Fruit fly (Drosophila melanogaster) whole organism, embryonic: ENCODE measurements around the gene Atg5.

ENCODE experiments used
- Antp ChIP-seq: fragments of 200-800 bp; sonication (Bioruptor generic); optimal IDR thresholded peaks from 3 replicates; lab custom pipeline; 2016; ENCODE audit warnings: missing biosample characterization, missing genetic modification characterization
- Atf-2 ChIP-seq: fragments of 200-800 bp; sonication (Bioruptor generic); optimal IDR thresholded peaks from 2 replicates; lab custom pipeline; 2016; ENCODE audit warnings: missing biosample characterization, missing genetic modification characterization
- Atf3 ChIP-seq: fragments of 200-800 bp; sonication (Bioruptor generic); optimal IDR thresholded peaks from 3 replicates; lab custom pipeline; 2016; ENCODE audit warnings: missing biosample characterization, missing genetic modification characterization
- Awh ChIP-seq: fragments of 200-800 bp; sonication (Bioruptor generic); IDR thresholded peaks from 2 replicates; pipeline ENCODE4, ENCODE4 v1.3.6; 2022; ENCODE audit warnings: missing biosample characterization, missing genetic modification characterization
- CG10209 ChIP-seq: fragments of 200-800 bp; sonication (Bioruptor generic); optimal IDR thresholded peaks from 3 replicates; lab custom pipeline; 2017; ENCODE audit warnings: missing biosample characterization, mild to moderate bottlenecking, missing genetic modification characterization, missing genetic modification reagents
- CG12219 ChIP-seq: fragments of 200-800 bp; sonication (Bioruptor generic); optimal IDR thresholded peaks from 3 replicates; lab custom pipeline; 2018; ENCODE audit warnings: missing biosample characterization, mild to moderate bottlenecking, missing genetic modification characterization
- CG14014 ChIP-seq: fragments of 200-800 bp; sonication (Bioruptor generic); IDR thresholded peaks from 2 replicates; pipeline ENCODE4 v1.3.6; 2022; ENCODE audit warnings: missing biosample characterization, missing genetic modification characterization
- CG14667 ChIP-seq: fragments of 200-800 bp; sonication (Bioruptor generic); IDR thresholded peaks from 2 replicates; pipeline ENCODE4 v1.3.6; 2022; ENCODE audit warnings: missing biosample characterization, missing genetic modification characterization
- CG15601 ChIP-seq: fragments of 200-800 bp; sonication (Bioruptor generic); optimal IDR thresholded peaks from 3 replicates; lab custom pipeline; 2019; ENCODE audit warnings: missing biosample characterization, mild to moderate bottlenecking, missing genetic modification characterization, moderate library complexity
- CG15696 ChIP-seq: fragments of 200-800 bp; sonication (Bioruptor generic); optimal IDR thresholded peaks from 2 replicates; lab custom pipeline; 2019; ENCODE audit warnings: missing biosample characterization, mild to moderate bottlenecking, missing genetic modification characterization, moderate library complexity
- CG1602 ChIP-seq: fragments of 200-800 bp; sonication (Bioruptor generic); optimal IDR thresholded peaks from 3 replicates; lab custom pipeline; 2016; ENCODE audit warnings: missing biosample characterization, missing genetic modification characterization
- CG17359 ChIP-seq: fragments of 200-800 bp; sonication (Bioruptor generic); optimal IDR thresholded peaks from 3 replicates; lab custom pipeline; 2018; ENCODE audit warnings: missing biosample characterization, mild to moderate bottlenecking, missing genetic modification characterization, moderate library complexity
- CG17361 ChIP-seq: fragments of 200-800 bp; sonication (Bioruptor generic); IDR thresholded peaks from 3 replicates; pipeline ENCODE4 v1.3.6; 2022; ENCODE audit warnings: missing biosample characterization, missing genetic modification characterization
- CG1832 ChIP-seq: fragments of 200-800 bp; sonication (Bioruptor generic); optimal IDR thresholded peaks from 2 replicates; lab custom pipeline; 2017; ENCODE audit warnings: missing biosample characterization, mild to moderate bottlenecking, missing genetic modification characterization, inconsistent platforms
- CG31441 ChIP-seq: fragments of 200-800 bp; sonication (Bioruptor generic); IDR thresholded peaks from 2 replicates; pipeline ENCODE4 v1.3.6; 2022; ENCODE audit warnings: missing biosample characterization, missing genetic modification characterization
- CG4282 ChIP-seq: fragments of 200-800 bp; sonication (Bioruptor generic); optimal IDR thresholded peaks from 2 replicates; lab custom pipeline; 2016; ENCODE audit warnings: missing biosample characterization, missing genetic modification characterization
- CG4730 ChIP-seq: fragments of 200-800 bp; sonication (Bioruptor generic); IDR thresholded peaks from 2 replicates; pipeline ENCODE4 v1.3.6; 2022; ENCODE audit warnings: missing biosample characterization, missing genetic modification characterization
- CG7963 ChIP-seq: fragments of 200-800 bp; sonication (Bioruptor generic); IDR thresholded peaks from 3 replicates; pipeline ENCODE4 v1.3.6; 2022; ENCODE audit warnings: missing biosample characterization, missing genetic modification characterization; ENCODE audit not compliant: partially characterized antibody
- CG9817 ChIP-seq: fragments of 200-800 bp; sonication (Bioruptor generic); optimal IDR thresholded peaks from 2 replicates; lab custom pipeline; 2018; ENCODE audit warnings: missing biosample characterization, mild to moderate bottlenecking, missing genetic modification characterization, moderate library complexity
- Chrac-16 ChIP-seq: fragments of 200-800 bp; sonication (Bioruptor generic); optimal IDR thresholded peaks from 3 replicates; lab custom pipeline; 2016; ENCODE audit warnings: missing biosample characterization, missing genetic modification characterization
- D19A ChIP-seq: fragments of 200-800 bp; optimal IDR thresholded peaks from 3 replicates; lab custom pipeline; 2019; ENCODE audit warnings: missing biosample characterization, mild to moderate bottlenecking, missing genetic modification characterization, moderate library complexity
- Dad ChIP-seq: fragments of 200-800 bp; sonication (Bioruptor generic); optimal IDR thresholded peaks from 3 replicates; lab custom pipeline; 2016; ENCODE audit warnings: missing biosample characterization, missing genetic modification characterization
- HLHmδ ChIP-seq: fragments of 200-800 bp; sonication (Bioruptor generic); optimal IDR thresholded peaks from 2 replicates; lab custom pipeline; 2018; ENCODE audit warnings: missing biosample characterization, mild to moderate bottlenecking, missing genetic modification characterization, moderate library complexity
- Hmx ChIP-seq: fragments of 200-800 bp; sonication (Bioruptor generic); optimal IDR thresholded peaks from 2 replicates; lab custom pipeline; 2016; ENCODE audit warnings: missing biosample characterization, missing genetic modification characterization
- NK7.1 ChIP-seq: fragments of 200-800 bp; sonication (Bioruptor generic); optimal IDR thresholded peaks from 3 replicates; lab custom pipeline; 2016; ENCODE audit warnings: missing biosample characterization, missing genetic modification characterization
- Nf-YB ChIP-seq: fragments of 200-800 bp; sonication (Bioruptor generic); optimal IDR thresholded peaks from 3 replicates; lab custom pipeline; 2019; ENCODE audit warnings: missing biosample characterization, mild to moderate bottlenecking, missing genetic modification characterization, moderate library complexity
- Oli ChIP-seq: fragments of 200-800 bp; sonication (Bioruptor generic); optimal IDR thresholded peaks from 2 replicates; lab custom pipeline; 2018; ENCODE audit warnings: missing biosample characterization, mild to moderate bottlenecking, missing genetic modification characterization, moderate library complexity
- Six4 ChIP-seq: fragments of 200-800 bp; sonication (Bioruptor generic); optimal IDR thresholded peaks from 2 replicates; lab custom pipeline; 2016; ENCODE audit warnings: missing biosample characterization, missing genetic modification characterization
- Taf1 ChIP-seq: fragments of 200-800 bp; sonication (Bioruptor generic); IDR thresholded peaks from 2 replicates; pipeline ENCODE4 v1.3.6; 2022; ENCODE audit warnings: missing biosample characterization, missing genetic modification characterization
- abd-A ChIP-seq: fragments of 200-800 bp; sonication (Bioruptor generic); optimal IDR thresholded peaks from 3 replicates; lab custom pipeline; 2019; ENCODE audit warnings: missing biosample characterization, mild to moderate bottlenecking, missing genetic modification characterization, moderate library complexity
- al ChIP-seq: fragments of 200-800 bp; sonication (Bioruptor generic); IDR thresholded peaks from 2 replicates; pipeline ENCODE4 v1.3.6; 2022; ENCODE audit warnings: missing biosample characterization, missing genetic modification characterization
- cg ChIP-seq: fragments of 200-800 bp; sonication (Bioruptor generic); optimal IDR thresholded peaks from 3 replicates; lab custom pipeline; 2019; ENCODE audit warnings: missing biosample characterization, mild to moderate bottlenecking, missing genetic modification characterization, moderate library complexity
- danr ChIP-seq: fragments of 200-800 bp; sonication (Bioruptor generic); IDR thresholded peaks from 2 replicates; pipeline ENCODE4 v1.3.6; 2022; ENCODE audit warnings: missing biosample characterization, missing genetic modification characterization
- emc ChIP-seq: fragments of 200-800 bp; sonication (Bioruptor generic); optimal IDR thresholded peaks from 2 replicates; lab custom pipeline; 2016; ENCODE audit warnings: missing biosample characterization, missing genetic modification characterization
- gce ChIP-seq: fragments of 200-800 bp; sonication (Bioruptor generic); IDR thresholded peaks from 3 replicates; pipeline ENCODE4 v1.3.6; 2022; ENCODE audit warnings: missing biosample characterization, missing genetic modification characterization
- gfzf ChIP-seq: fragments of 200-800 bp; sonication (Bioruptor generic); optimal IDR thresholded peaks from 2 replicates; lab custom pipeline; 2016; ENCODE audit warnings: missing biosample characterization, mild to moderate bottlenecking, missing genetic modification characterization, moderate library complexity
- her ChIP-seq: fragments of 200-800 bp; sonication (Bioruptor generic); optimal IDR thresholded peaks from 2 replicates; lab custom pipeline; 2016; ENCODE audit warnings: missing biosample characterization, missing genetic modification characterization
- klu ChIP-seq: fragments of 200-800 bp; sonication (Bioruptor generic); IDR thresholded peaks from 2 replicates; pipeline ENCODE4 v1.3.6; 2022; ENCODE audit warnings: missing biosample characterization, missing genetic modification characterization
- nmo ChIP-seq: fragments of 200-800 bp; sonication (Bioruptor generic); optimal IDR thresholded peaks from 2 replicates; lab custom pipeline; 2018; ENCODE audit warnings: missing biosample characterization, mild to moderate bottlenecking, missing genetic modification characterization, moderate library complexity
- onecut ChIP-seq: fragments of 200-800 bp; sonication (Bioruptor generic); IDR thresholded peaks from 2 replicates; pipeline ENCODE4 v1.3.6; 2022; ENCODE audit warnings: missing biosample characterization, missing genetic modification characterization
- otp ChIP-seq: fragments of 200-800 bp; sonication (Bioruptor generic); IDR thresholded peaks from 3 replicates; pipeline ENCODE4, ENCODE4 v1.3.6; 2022; ENCODE audit warnings: missing biosample characterization, missing genetic modification characterization
- sd ChIP-seq: fragments of 200-800 bp; sonication (Bioruptor generic); optimal IDR thresholded peaks from 3 replicates; lab custom pipeline; 2018; ENCODE audit warnings: missing biosample characterization, mild to moderate bottlenecking, missing genetic modification characterization, moderate library complexity
- sens ChIP-seq: fragments of 200-800 bp; sonication (Bioruptor generic); peaks from one replicate; lab custom pipeline; 2016; ENCODE audit warnings: missing biosample characterization, missing genetic modification characterization
- sisA ChIP-seq: fragments of 200-800 bp; sonication (Bioruptor generic); IDR thresholded peaks from 2 replicates; pipeline ENCODE4 v1.3.6; 2022; ENCODE audit warnings: missing biosample characterization, missing genetic modification characterization
- sna ChIP-seq: fragments of 200-800 bp; sonication (Bioruptor generic); IDR thresholded peaks from 2 replicates; pipeline ENCODE4 v1.3.6; 2022; ENCODE audit warnings: missing biosample characterization, missing genetic modification characterization; ENCODE audit not compliant: partially characterized antibody
- ttk ChIP-seq: fragments of 200-800 bp; sonication (Bioruptor generic); IDR thresholded peaks from 2 replicates; pipeline ENCODE4 v2.1.2; 2022; ENCODE audit warnings: missing biosample characterization, missing genetic modification characterization
- vnd ChIP-seq: fragments of 200-800 bp; sonication (Bioruptor generic); IDR thresholded peaks from 3 replicates; pipeline ENCODE4 v1.3.6; 2022; ENCODE audit warnings: missing biosample characterization, missing genetic modification characterization; ENCODE audit not compliant: partially characterized antibody
- wor ChIP-seq: fragments of 200-800 bp; sonication (Bioruptor generic); IDR thresholded peaks from 2 replicates; pipeline ENCODE4 v1.3.6; 2022; ENCODE audit warnings: missing biosample characterization, missing genetic modification characterization

Gene Atg5

dm6 chrX:7306538-7307477 is 16.8 kb downstream of the Atg5 start (continued):
- TF ChIP-seq CG15601 (tag; lab: Kevin White, UChicago) (peak; percentile 92), abd-A (tag; lab: Kevin White, UChicago) (no peak), sisA (peak; percentile 77), sna (GFP tag; lab: Robert Waterston, UW) (peak; percentile 19; the same call in 1 of the 2 replicates), Atf3 (GFP tag; lab: Kevin White, UChicago) (peak; percentile 84), Oli (tag; lab: Kevin White, UChicago) (peak; percentile 97), CG4282 (GFP tag; lab: Kevin White, UChicago) (peak; percentile 54), vnd (GFP tag; lab: Robert Waterston, UW) (no peak), CG17359 (tag; lab: Kevin White, UChicago) (peak; percentile 90), HLHmδ (GFP tag; lab: Kevin White, UChicago) (peak; percentile 56), Hmx (peak; percentile 36), ttk (GFP tag; lab: Robert Waterston, UW) (peak; percentile 65; the same call in 1 of the 2 replicates), otp (GFP tag; lab: Robert Waterston, UW) (peak; percentile 19; the same call in 1 of the 3 replicates), CG4730 (no peak; the same call in none of the 2 replicates), Nf-YB (GFP tag; lab: Kevin White, UChicago) (peak; percentile 78), Taf1 (GFP tag; lab: Robert Waterston, UW) (no peak), CG14014 (GFP tag; lab: Robert Waterston, UW) (0 out of 2 replicates have a peak, but pooled peaks have one; percentile 56), Chrac-16 (GFP tag; lab: Kevin White, UChicago) (peak; percentile 90), sens (GFP tag; lab: Kevin White, UChicago) (peak; percentile 95), Atf-2 (GFP tag; lab: Kevin White, UChicago) (peak; percentile 89), wor (GFP tag; lab: Robert Waterston, UW) (peak; percentile 84), Six4 (peak; percentile 79), CG15696 (tag; lab: Kevin White, UChicago) (peak; percentile 88), NK7.1 (peak; percentile 62), CG31441 (GFP tag; lab: Robert Waterston, UW) (peak; percentile 97), cg (GFP tag; lab: Kevin White, UChicago) (peak; percentile 94), CG10209 (GFP tag; lab: Kevin White, UChicago) (peak; percentile 98), nmo (GFP tag; lab: Kevin White, UChicago) (peak; percentile 97), danr (peak; percentile 66), CG7963 (GFP tag; lab: Robert Waterston, UW) (no peak), D19A (tag; lab: Kevin White, UChicago) (peak; percentile 93), emc (GFP tag; lab: Kevin White, UChicago) (peak; percentile 80), CG9817 (peak; percentile 85), CG1602 (GFP tag; lab: Kevin White, UChicago) (peak; percentile 93), gce (no peak; the same call in 2 of the 3 replicates), klu (GFP tag; lab: Robert Waterston, UW) (peak; percentile 61), CG17361 (GFP tag; lab: Robert Waterston, UW) (peak; percentile 100), al (peak; percentile 72), CG12219 (peak; percentile 60), gfzf (GFP tag; lab: Kevin White, UChicago) (no peak), Antp (GFP tag; lab: Kevin White, UChicago) (peak; percentile 68), her (GFP tag; lab: Kevin White, UChicago) (peak; percentile 18), onecut (peak; percentile 6; the same call in 1 of the 2 replicates), sd (tag; lab: Kevin White, UChicago) (peak; percentile 79), Dad (GFP tag; lab: Kevin White, UChicago) (peak; percentile 69), Awh (GFP tag; lab: Robert Waterston, UW) (peak; percentile 47; the same call in 1 of the 2 replicates), CG14667 (GFP tag; lab: Robert Waterston, UW) (peak; percentile 74), CG1832 (GFP tag; lab: Kevin White, UChicago) (peak; percentile 16)
